Worm (Caenorhabditis elegans) whole organism, L1 larva: ENCODE data around the gene hpr-9.

ENCODE experiments used
- blmp-1 ChIP-seq: fragments of 150-350 bp; optimal IDR thresholded peaks from 2 replicates; lab custom pipeline; 2014; ENCODE audit warnings: missing biosample characterization, missing genetic modification characterization
- ceh-82 ChIP-seq, 3 experiments: fragments of 150-350 bp in 1 of 3; sonication (generic microtip) in 2 of 3; optimal IDR thresholded peaks; 2 replicates each; lab custom pipeline; 2014 to 2017; ENCODE audit warnings: missing biosample characterization in 3 of 3, missing genetic modification characterization in 3 of 3
- fos-1 ChIP-seq: fragments of 150-350 bp; optimal IDR thresholded peaks from 2 replicates; lab custom pipeline; 2014; ENCODE audit warnings: missing biosample characterization, missing genetic modification characterization
- lin-15B ChIP-seq: fragments of 150-350 bp; sonication (generic microtip); optimal IDR thresholded peaks from 3 replicates; lab custom pipeline; 2014; ENCODE audit warnings: missing biosample characterization, missing genetic modification characterization
- lsy-2 ChIP-seq, 2 experiments: fragments of 150-350 bp; optimal IDR thresholded peaks; 2 replicates each; lab custom pipeline; 2014; ENCODE audit warnings: missing biosample characterization in 2 of 2, missing genetic modification characterization in 2 of 2
- mab-9 ChIP-seq: fragments of 200-800 bp; sonication (Bioruptor generic); IDR thresholded peaks from 2 replicates; pipeline ENCODE4 v1.3.6; 2022; ENCODE audit warnings: missing genetic modification reagents, missing genetic modification characterization, missing compliant biosample characterization
- nhr-28 ChIP-seq: fragments of 150-350 bp; optimal IDR thresholded peaks from 2 replicates; lab custom pipeline; 2014; ENCODE audit warnings: missing biosample characterization, missing genetic modification characterization
- nhr-76 ChIP-seq: sonication (generic microtip); optimal IDR thresholded peaks from 2 replicates; lab custom pipeline; 2017; ENCODE audit warnings: missing biosample characterization, missing genetic modification characterization

DNA sequence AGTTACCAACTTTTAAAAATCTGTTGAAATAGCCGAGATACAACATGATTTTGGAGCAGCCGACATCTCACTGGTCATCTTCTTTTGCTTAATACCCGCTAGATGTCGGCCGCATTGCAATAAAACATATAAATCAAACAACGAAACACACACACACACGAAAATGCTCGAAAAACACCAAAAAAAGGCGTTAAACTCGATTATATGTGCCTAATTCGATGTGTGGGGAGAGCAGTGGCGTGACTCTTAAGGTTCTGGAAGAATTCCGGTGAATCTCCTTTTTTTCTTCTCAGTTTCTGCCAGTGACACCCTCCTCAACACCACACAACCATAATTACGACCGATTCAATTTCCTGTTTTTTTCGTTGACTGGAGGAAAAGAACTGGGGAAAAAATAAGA lies 41.1 kb upstream of the hpr-9 start:
- no peak for TF ChIP-seq nhr-28
- TF ChIP-seq nhr-76, result no peak
- no peak for TF ChIP-seq lsy-2 (tag; optimal IDR thresholded peaks at IDR 0.05; lab: Kevin White, UChicago)
- no peak for TF ChIP-seq lin-15B
- no peak for TF ChIP-seq fos-1
- TF ChIP-seq mab-9, result no peak
- no peak for TF ChIP-seq blmp-1 (tag; lab: Kevin White, UChicago)
- no peak for TF ChIP-seq ceh-82 (tag; optimal IDR thresholded peaks at IDR 0.05; lab: Kevin White, UChicago)
